Worm (Caenorhabditis elegans): ENCODE results near the gene sad-1.

DNA sequence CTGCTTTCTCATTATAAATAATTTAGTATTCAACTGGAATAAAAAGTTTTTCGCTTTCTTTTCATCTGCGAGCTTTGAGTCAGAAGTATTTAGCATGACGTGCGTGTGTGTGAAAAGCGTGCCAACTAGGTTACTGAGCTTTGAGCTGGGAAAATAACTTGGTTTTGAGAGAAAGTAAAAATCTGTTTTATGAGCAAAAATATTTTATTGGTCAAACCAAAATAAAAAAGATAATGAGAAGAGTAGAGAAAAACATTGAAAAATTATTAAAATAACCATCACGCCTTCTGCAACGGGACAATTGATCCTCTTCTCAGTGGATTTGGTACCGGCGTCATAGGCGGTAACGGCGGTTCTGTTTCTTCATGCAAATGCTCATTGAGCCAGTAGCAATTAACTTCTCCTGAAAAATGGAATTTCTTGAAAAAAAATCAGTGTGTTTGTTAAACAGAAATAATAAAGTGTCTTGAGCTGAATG, 44.1 kb upstream of the sad-1 start:
- no peak for TF ChIP-seq nhr-11 (tag; optimal IDR thresholded peaks at IDR 0.05)
- TF ChIP-seq lin-39 (tag; optimal IDR thresholded peaks at IDR 0.05) = no peak
- TF ChIP-seq elt-2 (tag; optimal IDR thresholded peaks at IDR 0.05) = no peak
- TF ChIP-seq mdl-1 (tag; optimal IDR thresholded peaks at IDR 0.05) = no peak
- TF ChIP-seq nhr-76 (tag; optimal IDR thresholded peaks at IDR 0.05) = no peak
- TF ChIP-seq lsy-2 (tag; optimal IDR thresholded peaks at IDR 0.05) = peak in 1 of 2 experiments; percentile 50
- no peak for TF ChIP-seq rnt-1 (tag; optimal IDR thresholded peaks at IDR 0.05)
- TF ChIP-seq vab-15 (tag; optimal IDR thresholded peaks at IDR 0.05) = no peak
- no peak for TF ChIP-seq nhr-28 (tag; optimal IDR thresholded peaks at IDR 0.05)
- TF ChIP-seq sup-37 (GFP tag; optimal IDR thresholded peaks at IDR 0.05) = no peak
- no peak for TF ChIP-seq ztf-11 (tag; optimal IDR thresholded peaks at IDR 0.05)
